Fruit fly (Drosophila melanogaster): ENCODE data around the gene Ir10a.

The Ir10a gene

DNA sequence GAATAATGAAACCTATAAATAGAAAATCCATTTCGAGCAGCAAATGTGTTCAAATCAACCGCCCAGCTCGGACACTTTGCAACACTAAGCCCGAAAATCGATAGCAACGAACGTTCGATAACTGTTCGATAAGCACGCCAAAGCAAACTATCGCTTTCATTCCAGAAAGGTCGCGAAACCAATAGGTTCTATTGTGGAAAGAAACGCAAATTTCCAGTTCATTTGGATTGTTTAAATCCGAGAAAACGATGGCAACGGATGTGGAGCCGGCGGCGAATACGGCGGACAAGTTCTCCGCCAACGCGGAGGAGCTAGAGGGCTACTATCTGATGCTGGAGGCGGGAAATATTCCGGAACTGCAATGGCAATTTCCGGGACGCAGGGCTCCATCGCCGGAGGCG is 48.1 kb upstream of the Ir10a start, which contains the start of gene Pa1 (continued):
- TF ChIP-seq ato (GFP tag; IDR thresholded peaks at IDR 0.05; ENCODE audit: partially characterized antibody) (peak; percentile 39; the same call in 1 of the 2 replicates), Sox102F (GFP tag; optimal IDR thresholded peaks at IDR 0.05) (no peak), esg (GFP tag; conservative IDR thresholded peaks at IDR 0.05) (no peak), CG9797 (GFP tag; optimal IDR thresholded peaks at IDR 0.05) (peak; percentile 2), Dref (GFP tag; IDR thresholded peaks at IDR 0.05) (peak; percentile 88), Atf6 (GFP tag; IDR thresholded peaks at IDR 0.05) (no peak), CG6854 (GFP tag; optimal IDR thresholded peaks at IDR 0.05) (no peak), CG10462 (GFP tag; optimal IDR thresholded peaks at IDR 0.05) (no peak), Aef1 (GFP tag; IDR thresholded peaks at IDR 0.05) (no peak), CG4730 (GFP tag; IDR thresholded peaks at IDR 0.05) (no peak), CG15696 (tag; optimal IDR thresholded peaks at IDR 0.05) (no peak), CG2712 (tag; optimal IDR thresholded peaks at IDR 0.05) (no peak), phol (tag; optimal IDR thresholded peaks at IDR 0.05) (peak; percentile 14), so (GFP tag; IDR thresholded peaks at IDR 0.05) (no peak), CG7745 (tag; optimal IDR thresholded peaks at IDR 0.05) (no peak), CG6791 (GFP tag; IDR thresholded peaks at IDR 0.05; ENCODE audit: partially characterized antibody) (peak; percentile 74; the same call in 2 of the 3 replicates), Ets65A (GFP tag) (no peak), Hsf (GFP tag; optimal IDR thresholded peaks at IDR 0.05) (peak; percentile 9), ap (GFP tag; IDR thresholded peaks at IDR 0.05) (no peak), CG7357 (GFP tag; IDR thresholded peaks at IDR 0.05) (no peak), ATbp (GFP tag; optimal IDR thresholded peaks at IDR 0.05) (no peak), CG33557 (GFP tag; optimal IDR thresholded peaks at IDR 0.05) (peak; percentile 0), Dll (GFP tag; IDR thresholded peaks at IDR 0.05; ENCODE audit: partially characterized antibody) (peak; percentile 76), CG15601 (tag; optimal IDR thresholded peaks at IDR 0.05) (peak; percentile 5), tgo (GFP tag; IDR thresholded peaks at IDR 0.05) (no peak), CG9876 (GFP tag; optimal IDR thresholded peaks at IDR 0.05) (no peak), CG7271 (tag; optimal IDR thresholded peaks at IDR 0.05) (no peak), nau (GFP tag; optimal IDR thresholded peaks at IDR 0.05) (no peak), hb (GFP tag; IDR thresholded peaks at IDR 0.05; ENCODE audit: partially characterized antibody) (peak; percentile 55; the same call in 1 of the 3 replicates), ham (GFP tag; IDR thresholded peaks at IDR 0.05) (no peak), hbn (GFP tag; IDR thresholded peaks at IDR 0.05; ENCODE audit: partially characterized antibody) (peak; percentile 68), trh (GFP tag; optimal IDR thresholded peaks at IDR 0.05) (no peak), CHES-1-like (GFP tag; optimal IDR thresholded peaks at IDR 0.05) (no peak), Dp (GFP tag; optimal IDR thresholded peaks at IDR 0.05) (peak; percentile 91), CG1832 (GFP tag; optimal IDR thresholded peaks at IDR 0.05) (no peak), nerfin-2 (GFP tag; IDR thresholded peaks at IDR 0.05; ENCODE audit: partially characterized antibody) (no peak), CG9437 (GFP tag; optimal IDR thresholded peaks at IDR 0.05) (no peak), twi (tag; optimal IDR thresholded peaks at IDR 0.05) (no peak), en (GFP tag; optimal IDR thresholded peaks at IDR 0.05) (no peak), CG3838 (GFP tag; optimal IDR thresholded peaks at IDR 0.05) (no peak), CG31224 (GFP tag; IDR thresholded peaks at IDR 0.05) (no peak), ci (GFP tag; IDR thresholded peaks at IDR 0.05) (peak; percentile 68; the same call in 2 of the 3 replicates), CG3163 (GFP tag; optimal IDR thresholded peaks at IDR 0.05) (no peak), Camta (GFP tag; optimal IDR thresholded peaks at IDR 0.05) (no peak), lov (optimal IDR thresholded peaks at IDR 0.05) (no peak), lov (GFP tag; IDR thresholded peaks at IDR 0.05) (no peak), CG11247 (GFP tag; IDR thresholded peaks at IDR 0.05) (no peak), Kr (GFP tag; optimal IDR thresholded peaks at IDR 0.05) (no peak), gcm (GFP tag; optimal IDR thresholded peaks at IDR 0.05) (no peak), BEAF-32 (GFP tag; optimal IDR thresholded peaks at IDR 0.05) (peak; percentile 62), CG12942 (GFP tag; optimal IDR thresholded peaks at IDR 0.05) (no peak)
